Worm (Caenorhabditis elegans) whole organism, young adult: Measurements from ENCODE around the gene F48C5.2.

ENCODE experiments used
- F37B4.10 ChIP-seq: fragments of 200-800 bp; sonication (Bioruptor generic); IDR thresholded peaks from 2 replicates; pipeline ENCODE4 v1.3.6; 2022; ENCODE audit warnings: missing genetic modification characterization, missing compliant biosample characterization
- athp-1 ChIP-seq: sonication (generic microtip); optimal IDR thresholded peaks from 2 replicates; lab custom pipeline; 2017; ENCODE audit warnings: mild to moderate bottlenecking, missing genetic modification characterization, missing compliant biosample characterization
- ekl-4 ChIP-seq: fragments of 200-800 bp; sonication (Bioruptor generic); IDR thresholded peaks from 2 replicates; pipeline ENCODE4 v1.3.6; 2022; ENCODE audit warnings: missing genetic modification reagents, missing genetic modification characterization, missing compliant biosample characterization
- him-1 ChIP-seq: sonication (generic microtip); optimal IDR thresholded peaks from 2 replicates; lab custom pipeline; 2016; ENCODE audit warnings: missing genotype, missing genetic modification reagents, missing genetic modification characterization, missing compliant biosample characterization
- hmg-20 ChIP-seq: fragments of 200-800 bp; sonication (Bioruptor generic); IDR thresholded peaks from 2 replicates; pipeline ENCODE4 v1.3.6; 2022; ENCODE audit warnings: missing genetic modification reagents, missing genetic modification characterization, missing compliant biosample characterization
- nfya-1 ChIP-seq: sonication (generic microtip); optimal IDR thresholded peaks from 2 replicates; lab custom pipeline; 2017; ENCODE audit warnings: antibody characterized with exemption, missing compliant biosample characterization, missing genetic modification characterization, borderline replicate concordance; ENCODE audit not compliant: insufficient read depth
- sdz-38 ChIP-seq: sonication (generic microtip); optimal IDR thresholded peaks from 2 replicates; lab custom pipeline; 2016; ENCODE audit warnings: missing genotype, missing genetic modification characterization, missing compliant biosample characterization
- snpc-1.1 ChIP-seq: sonication (generic microtip); optimal IDR thresholded peaks from 2 replicates; lab custom pipeline; 2017; ENCODE audit warnings: missing genetic modification characterization, mild to moderate bottlenecking, missing compliant biosample characterization, antibody characterized with exemption, moderate library complexity, missing genotype, missing genetic modification reagents; ENCODE audit not compliant: insufficient read depth
- unc-130 ChIP-seq: sonication (generic microtip); optimal IDR thresholded peaks from 2 replicates; lab custom pipeline; 2016; ENCODE audit warnings: missing genetic modification reagents, missing genetic modification characterization, missing compliant biosample characterization
- ztf-18 ChIP-seq: sonication (generic microtip); optimal IDR thresholded peaks from 2 replicates; lab custom pipeline; 2016; ENCODE audit warnings: missing genotype, mild to moderate bottlenecking, missing genetic modification characterization, missing compliant biosample characterization
- ztf-25 ChIP-seq: fragments of 200-800 bp; sonication (Bioruptor generic); IDR thresholded peaks from 2 replicates; pipeline ENCODE4 v1.3.6; 2022; ENCODE audit warnings: missing genetic modification reagents, missing genetic modification characterization, missing compliant biosample characterization

- no peak for TF ChIP-seq hmg-20 (GFP tag; lab: Robert Waterston, UW)
- no peak for TF ChIP-seq sdz-38 (tag; lab: Kevin White, UChicago)
- no peak for TF ChIP-seq unc-130 (GFP tag; lab: Kevin White, UChicago)
- no peak for TF ChIP-seq F37B4.10 (GFP tag; lab: Robert Waterston, UW)
- TF ChIP-seq athp-1 (tag; lab: Kevin White, UChicago): no peak
- no peak for TF ChIP-seq him-1 (tag; lab: Kevin White, UChicago)
- no peak for TF ChIP-seq ztf-25 (GFP tag; lab: Robert Waterston, UW)
- no peak for TF ChIP-seq snpc-1.1 (tag; lab: Kevin White, UChicago)
- no peak for TF ChIP-seq ekl-4 (GFP tag; lab: Robert Waterston, UW)
- TF ChIP-seq nfya-1 (tag; lab: Kevin White, UChicago): no peak
- TF ChIP-seq ztf-18 (tag; lab: Kevin White, UChicago): no peak
Measured at ce11 chrX:11419988-11420387, 34.1 kb downstream of the F48C5.2 start, which contains the start of gene F46C3.6.
